Worm (Caenorhabditis elegans) whole organism, young adult: ENCODE measurements around the gene C35D10.5.

Experiments used
- F49E8.2 ChIP-seq: sonication (generic microtip); optimal IDR thresholded peaks from 3 replicates; lab custom pipeline; 2017; ENCODE audit warnings: missing genetic modification characterization, mild to moderate bottlenecking, missing compliant biosample characterization, antibody characterized with exemption, moderate library complexity; ENCODE audit not compliant: insufficient read depth
- F57C9.4 ChIP-seq: sonication (generic microtip); optimal IDR thresholded peaks from 2 replicates; lab custom pipeline; 2017; ENCODE audit warnings: mild to moderate bottlenecking, missing genetic modification characterization, missing compliant biosample characterization
- Y95B8A.8 ChIP-seq: fragments of 200-800 bp; sonication (Bioruptor generic); IDR thresholded peaks from 2 replicates; pipeline ENCODE4 v1.3.6; 2022; ENCODE audit warnings: missing genetic modification reagents, missing genetic modification characterization, missing compliant biosample characterization
- bed-2 ChIP-seq: fragments of 200-800 bp; sonication (Bioruptor generic); IDR thresholded peaks from 2 replicates; pipeline ENCODE4 v1.3.6; 2022; ENCODE audit warnings: missing genetic modification reagents, missing genetic modification characterization, missing compliant biosample characterization
- ceh-27 ChIP-seq: fragments of 200-800 bp; sonication (Bioruptor generic); optimal IDR thresholded peaks from 2 replicates; lab custom pipeline; 2018; ENCODE audit warnings: mild to moderate bottlenecking, missing genetic modification characterization, moderate library complexity, missing compliant biosample characterization
- efl-1 ChIP-seq: fragments of 150-350 bp; optimal IDR thresholded peaks from 2 replicates; lab custom pipeline; 2014; ENCODE audit warnings: missing biosample characterization, missing genetic modification reagents, missing genetic modification characterization
- lir-1 ChIP-seq: fragments of 200-800 bp; sonication (Bioruptor generic); conservative IDR thresholded peaks from 2 replicates; pipeline ENCODE4 v1.3.6; 2022; ENCODE audit warnings: missing genetic modification reagents, missing genetic modification characterization, missing compliant biosample characterization
- rcor-1 ChIP-seq: fragments of 200-800 bp; sonication (Bioruptor generic); IDR thresholded peaks from 2 replicates; pipeline ENCODE4 v1.3.6; 2022; ENCODE audit warnings: missing genetic modification reagents, missing genetic modification characterization, missing compliant biosample characterization
- snpc-1.1 ChIP-seq: sonication (generic microtip); optimal IDR thresholded peaks from 2 replicates; lab custom pipeline; 2017; ENCODE audit warnings: missing genetic modification characterization, mild to moderate bottlenecking, missing compliant biosample characterization, antibody characterized with exemption, moderate library complexity, missing genotype, missing genetic modification reagents; ENCODE audit not compliant: insufficient read depth
- unc-130 ChIP-seq: sonication (generic microtip); optimal IDR thresholded peaks from 2 replicates; lab custom pipeline; 2016; ENCODE audit warnings: missing genetic modification reagents, missing genetic modification characterization, missing compliant biosample characterization
- ztf-28 ChIP-seq: fragments of 200-800 bp; sonication (Bioruptor generic); IDR thresholded peaks from 2 replicates; pipeline ENCODE4 v1.3.6; 2022; ENCODE audit warnings: missing genetic modification reagents, missing genetic modification characterization, missing compliant biosample characterization

ce11 chrIII:4819843-4820242 is 42.3 kb upstream of the C35D10.5 start, which contains the start of gene F26A1.7:
- no peak for TF ChIP-seq bed-2 (GFP tag; lab: Robert Waterston, UW)
- TF ChIP-seq unc-130, result no peak
- no peak for TF ChIP-seq F49E8.2
- TF ChIP-seq efl-1 (GFP tag; lab: Kevin White, UChicago), result no peak
- TF ChIP-seq ztf-28 (GFP tag; lab: Robert Waterston, UW), result no peak
- TF ChIP-seq lir-1, result no peak
- TF ChIP-seq F57C9.4 (tag; lab: Kevin White, UChicago), result no peak
- no peak for TF ChIP-seq rcor-1
- TF ChIP-seq snpc-1.1 (tag; lab: Kevin White, UChicago), result no peak
- no peak for TF ChIP-seq Y95B8A.8 (GFP tag; lab: Robert Waterston, UW)
- TF ChIP-seq ceh-27 (GFP tag; lab: Kevin White, UChicago), result no peak
